Worm (Caenorhabditis elegans) whole organism, midembryonic: ENCODE results near the gene T01G1.4.

Experiments used
- T22C8.4 ChIP-seq: fragments of 200-800 bp; sonication (Bioruptor generic); IDR thresholded peaks from 2 replicates; pipeline ENCODE4 v1.3.6; 2022; ENCODE audit warnings: missing genetic modification characterization, missing compliant biosample characterization
- flt-1 ChIP-seq: fragments of 200-800 bp; sonication (Bioruptor generic); IDR thresholded peaks from 2 replicates; pipeline ENCODE4 v1.3.6; 2022; ENCODE audit warnings: missing genetic modification characterization, missing compliant biosample characterization
- klf-2 ChIP-seq: fragments of 200-800 bp; sonication (Bioruptor generic); conservative IDR thresholded peaks from 2 replicates; pipeline ENCODE4 v1.3.6; 2022; ENCODE audit warnings: missing genetic modification reagents, missing genetic modification characterization, missing compliant biosample characterization
- ref-1 ChIP-seq: fragments of 200-800 bp; sonication (Bioruptor generic); conservative IDR thresholded peaks from 2 replicates; pipeline ENCODE4 v1.3.6; 2022; ENCODE audit warnings: missing genetic modification reagents, missing genetic modification characterization, missing compliant biosample characterization
- ztf-23 ChIP-seq: fragments of 200-800 bp; sonication (Bioruptor generic); IDR thresholded peaks from 2 replicates; pipeline ENCODE4 v1.3.6; 2022; ENCODE audit warnings: missing genetic modification reagents, missing genetic modification characterization, missing compliant biosample characterization
- ztf-29 ChIP-seq: fragments of 200-800 bp; sonication (Bioruptor generic); IDR thresholded peaks from 2 replicates; pipeline ENCODE4 v1.3.6; 2022; ENCODE audit warnings: missing genetic modification reagents, missing genetic modification characterization, missing compliant biosample characterization

ce11 chrIV:11375713-11376112 lies 14.4 kb upstream of the T01G1.4 start:
- TF ChIP-seq T22C8.4 (GFP tag; lab: Robert Waterston, UW) = no peak
- no peak for TF ChIP-seq ref-1 (GFP tag; lab: Robert Waterston, UW)
- no peak for TF ChIP-seq ztf-29
- no peak for TF ChIP-seq flt-1
- TF ChIP-seq ztf-23 (GFP tag; lab: Robert Waterston, UW) = no peak
- no peak for TF ChIP-seq klf-2 (GFP tag; lab: Robert Waterston, UW)
